Worm (Caenorhabditis elegans): ENCODE measurements around the gene T07F12.1.

ce11 chrX:4869627-4870026 is 24.2 kb upstream of the T07F12.1 start:
- TF ChIP-seq dao-5 (tag; optimal IDR thresholded peaks at IDR 0.05) (no peak), him-1 (tag; optimal IDR thresholded peaks at IDR 0.05) (no peak), W03F9.2 (tag; optimal IDR thresholded peaks at IDR 0.05) (no peak)
